Worm (Caenorhabditis elegans): ENCODE measurements around the gene tag-307.

tag-307 gene

ce11 chrIII:7857142-7857541 lies at the start of gene tag-307:
Gene tag-307 (minus strand): TSS chrIII:7857242.
- TF ChIP-seq snpc-4 (tag; optimal IDR thresholded peaks at IDR 0.05) (no peak), nhr-25 (tag; optimal IDR thresholded peaks at IDR 0.05) (no peak), ZK546.5 (tag; optimal IDR thresholded peaks at IDR 0.05) (no peak), unc-39 (tag; optimal IDR thresholded peaks at IDR 0.05) (no peak), peb-1 (tag; optimal IDR thresholded peaks at IDR 0.05) (no peak), sem-4 (tag; optimal IDR thresholded peaks at IDR 0.05) (no peak), C34F6.9 (tag; optimal IDR thresholded peaks at IDR 0.05) (no peak), nhr-237 (tag; optimal IDR thresholded peaks at IDR 0.05) (no peak), aly-2 (tag; optimal IDR thresholded peaks at IDR 0.05) (no peak), ztf-1 (GFP tag; conservative IDR thresholded peaks at IDR 0.05) (no peak), nhr-10 (tag; optimal IDR thresholded peaks at IDR 0.05) (no peak), lin-39 (tag; optimal IDR thresholded peaks at IDR 0.05) (no peak), F13H6.1 (tag; optimal IDR thresholded peaks at IDR 0.05) (no peak), crh-2 (tag; optimal IDR thresholded peaks at IDR 0.05) (no peak), zag-1 (tag; optimal IDR thresholded peaks at IDR 0.05) (no peak), nhr-12 (tag; optimal IDR thresholded peaks at IDR 0.05) (no peak), fos-1 (tag; optimal IDR thresholded peaks at IDR 0.05) (no peak), lin-11 (tag; optimal IDR thresholded peaks at IDR 0.05) (no peak), mbf-1 (tag; optimal IDR thresholded peaks at IDR 0.05) (no peak)

- TF ChIP-seq nhr-21 (tag; optimal IDR thresholded peaks at IDR 0.05) (no peak), unc-62 (GFP tag; optimal IDR thresholded peaks at IDR 0.05) (no peak), snpc-4 (tag; optimal IDR thresholded peaks at IDR 0.05) (no peak), C34F6.9 (tag; optimal IDR thresholded peaks at IDR 0.05) (no peak), egl-27 (tag; optimal IDR thresholded peaks at IDR 0.05) (no peak), ztf-1 (GFP tag; conservative IDR thresholded peaks at IDR 0.05) (no peak), nhr-77 (tag; optimal IDR thresholded peaks at IDR 0.05) (no peak), nhr-237 (tag; optimal IDR thresholded peaks at IDR 0.05) (no peak), R02D3.7 (tag; optimal IDR thresholded peaks at IDR 0.05) (no peak), elt-3 (tag; optimal IDR thresholded peaks at IDR 0.05) (no peak)
Measured at ce11 chrIII:7903427-7903826, 46.4 kb upstream of the tag-307 start.

- TF ChIP-seq lin-11 (tag; optimal IDR thresholded peaks at IDR 0.05) (no peak), nhr-23 (tag; optimal IDR thresholded peaks at IDR 0.05) (no peak), nhr-12 (tag; optimal IDR thresholded peaks at IDR 0.05) (no peak), unc-39 (tag; optimal IDR thresholded peaks at IDR 0.05) (no peak), sem-4 (tag; optimal IDR thresholded peaks at IDR 0.05) (no peak), mbf-1 (tag; optimal IDR thresholded peaks at IDR 0.05) (no peak), lin-13 (GFP tag; optimal IDR thresholded peaks at IDR 0.05) (no peak), ZK546.5 (tag; optimal IDR thresholded peaks at IDR 0.05) (no peak), nhr-77 (tag; optimal IDR thresholded peaks at IDR 0.05) (no peak), ceh-16 (tag; optimal IDR thresholded peaks at IDR 0.05) (no peak), alr-1 (tag; optimal IDR thresholded peaks at IDR 0.05) (no peak), nhr-21 (tag; optimal IDR thresholded peaks at IDR 0.05) (no peak), nhr-25 (tag; optimal IDR thresholded peaks at IDR 0.05) (no peak), ztf-11 (tag; optimal IDR thresholded peaks at IDR 0.05) (no peak), ztf-4 (tag; optimal IDR thresholded peaks at IDR 0.05) (no peak), mdl-1 (tag; optimal IDR thresholded peaks at IDR 0.05) (no peak)
Measured at ce11 chrIII:7900733-7901132, 43.7 kb upstream of the tag-307 start, which contains the start of gene best-24. Gene best-24 (plus strand): TSS chrIII:7901033.

- TF ChIP-seq aly-2 (tag; optimal IDR thresholded peaks at IDR 0.05) (no peak), lin-11 (tag; optimal IDR thresholded peaks at IDR 0.05) (no peak), nhr-21 (tag; optimal IDR thresholded peaks at IDR 0.05) (peak; percentile 81), sma-9 (GFP tag; optimal IDR thresholded peaks at IDR 0.05) (peak; percentile 73), sma-9 (tag; optimal IDR thresholded peaks at IDR 0.05) (no peak), gmeb-1 (tag; optimal IDR thresholded peaks at IDR 0.05) (peak; percentile 45), nhr-25 (tag; optimal IDR thresholded peaks at IDR 0.05) (peak; percentile 76), dmd-4 (tag; optimal IDR thresholded peaks at IDR 0.05) (no peak), blmp-1 (tag; optimal IDR thresholded peaks at IDR 0.05; ENCODE audit: insufficient read depth) (peak; percentile 1), lsy-2 (tag; optimal IDR thresholded peaks at IDR 0.05) (peak in 1 of 2 experiments; percentile 48), ztf-11 (tag; optimal IDR thresholded peaks at IDR 0.05) (no peak), sma-3 (GFP tag; optimal IDR thresholded peaks at IDR 0.05) (peak; percentile 55), ztf-1 (GFP tag; conservative IDR thresholded peaks at IDR 0.05) (no peak)
Measured at ce11 chrIII:7897733-7898132, 40.7 kb upstream of the tag-307 start.
